Worm (Caenorhabditis elegans) whole organism, L2 larva: ENCODE measurements around the gene R151.8.

Source experiments
- alr-1 ChIP-seq: fragments of 150-350 bp; optimal IDR thresholded peaks from 2 replicates; lab custom pipeline; 2014; ENCODE audit warnings: missing biosample characterization, missing genetic modification characterization
- ama-1 ChIP-seq: fragments of 150-350 bp; optimal IDR thresholded peaks from 2 replicates; lab custom pipeline; 2018; ENCODE audit warnings: inconsistent platforms
- elt-3 ChIP-seq: sonication (generic microtip); optimal IDR thresholded peaks from 2 replicates; lab custom pipeline; 2017; ENCODE audit warnings: missing biosample characterization, missing genetic modification characterization
- lin-39 ChIP-seq: fragments of 150-350 bp; optimal IDR thresholded peaks from 2 replicates; lab custom pipeline; 2014; ENCODE audit warnings: missing biosample characterization, missing genetic modification reagents, missing genetic modification characterization
- nhr-11 ChIP-seq: fragments of 150-350 bp; optimal IDR thresholded peaks from 2 replicates; lab custom pipeline; 2014; ENCODE audit warnings: missing biosample characterization, missing genetic modification characterization
- nhr-6 ChIP-seq: fragments of 150-350 bp; optimal IDR thresholded peaks from 2 replicates; lab custom pipeline; 2014; ENCODE audit warnings: missing biosample characterization, missing genetic modification characterization
- snpc-4 ChIP-seq: fragments of 150-350 bp; optimal IDR thresholded peaks from 2 replicates; lab custom pipeline; 2014; ENCODE audit warnings: missing biosample characterization, missing genetic modification characterization
- unc-39 ChIP-seq: fragments of 150-350 bp; optimal IDR thresholded peaks from 2 replicates; lab custom pipeline; 2014; ENCODE audit warnings: missing biosample characterization, missing genetic modification characterization
- ztf-4 ChIP-seq: fragments of 150-350 bp; optimal IDR thresholded peaks from 2 replicates; lab custom pipeline; 2014; ENCODE audit warnings: missing biosample characterization, missing genetic modification characterization

- TF ChIP-seq lin-39 (tag; lab: Kevin White, UChicago) (no peak), ama-1 (lab: Kevin White, UChicago) (no peak), nhr-11 (tag; lab: Kevin White, UChicago) (no peak), alr-1 (tag; lab: Kevin White, UChicago) (no peak), snpc-4 (tag; lab: Kevin White, UChicago) (no peak), nhr-6 (no peak), ztf-4 (tag; lab: Kevin White, UChicago) (no peak), unc-39 (no peak), elt-3 (tag; lab: Kevin White, UChicago) (no peak)
These were observed 19.9 kb downstream of the R151.8 start, which contains the start of gene R151.2 for ce11 chrIII:7209721-7210120.
